Fruit fly (Drosophila melanogaster) whole organism, pupa: ENCODE results near the gene CG3337.
A peak's percentile ranks its signal among the peaks of the same experiment; 100 is the strongest.

Source experiments
- CG32121 ChIP-seq: fragments of 200-800 bp; sonication (Bioruptor generic); IDR thresholded peaks from 2 replicates; pipeline ENCODE4 v1.3.6; 2022; ENCODE audit warnings: missing biosample characterization, missing genetic modification characterization
- CG34367 ChIP-seq: fragments of 200-800 bp; sonication (Bioruptor generic); optimal IDR thresholded peaks from 2 replicates; lab custom pipeline; 2018; ENCODE audit warnings: missing biosample characterization, mild to moderate bottlenecking, missing genetic modification characterization
- CG9948 ChIP-seq: fragments of 200-800 bp; sonication (Bioruptor generic); optimal IDR thresholded peaks from 2 replicates; lab custom pipeline; 2018; ENCODE audit warnings: missing biosample characterization, mild to moderate bottlenecking, missing genetic modification characterization, moderate library complexity

dm6 chr3R:21186606-21187393, 36.6 kb downstream of the CG3337 start:
- TF ChIP-seq CG32121 (GFP tag; lab: Robert Waterston, UW) (no peak), CG9948 (tag; lab: Kevin White, UChicago) (peak; percentile 27), CG34367 (no peak)
